Fruit fly (Drosophila melanogaster): ENCODE results near the gene CG14089.

DNA sequence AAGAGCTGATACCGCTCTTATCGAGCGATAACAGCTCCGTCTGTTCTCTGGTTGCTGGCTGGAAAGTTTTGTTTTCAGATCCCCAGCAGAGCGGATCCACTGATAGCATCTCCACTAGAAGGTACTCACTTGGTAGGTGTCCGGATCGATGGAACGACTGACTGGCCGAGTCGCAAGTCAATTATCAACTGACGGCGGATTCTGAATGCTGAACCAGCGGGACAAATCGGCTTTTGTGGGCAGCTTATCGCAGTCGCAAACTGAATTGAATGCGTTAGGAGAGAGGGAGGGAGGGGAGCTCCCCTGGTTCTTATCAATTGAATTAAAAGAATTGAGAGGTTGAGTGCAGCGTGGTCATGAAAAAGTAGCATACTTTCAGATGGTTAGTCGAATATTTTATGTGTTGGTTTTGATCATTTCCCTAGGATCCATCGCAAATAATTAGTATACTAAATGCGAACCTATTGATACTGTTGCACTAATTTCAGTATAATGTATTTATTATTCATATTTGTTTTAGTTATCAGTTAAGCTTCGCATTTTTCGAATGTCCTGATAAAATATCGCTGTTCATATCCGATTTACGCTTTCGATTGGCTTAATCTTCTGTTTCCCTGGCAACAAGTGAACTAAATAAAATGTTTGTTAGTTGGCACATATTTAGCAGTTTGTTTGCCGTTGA lies 11.7 kb downstream of the CG14089 start, which contains the start of the genes Aldh7A1 and CG14085:
- no peak for TF ChIP-seq Sin3A (optimal IDR thresholded peaks at IDR 0.05)
- TF ChIP-seq h (optimal IDR thresholded peaks at IDR 0.05), result no peak
- TF ChIP-seq psq (optimal IDR thresholded peaks at IDR 0.05), result no peak

Measured in Kc167 (cell line).